Worm (Caenorhabditis elegans): ENCODE data around the gene acr-17.
"Not testable (repeated sequence)": the region's sequence is repeated elsewhere in the genome, so short reads cannot be mapped to it uniquely, and the experiment has no call there.

The acr-17 gene

ce11 chrV:2608352-2608751 lies at the start of gene acr-17:
TSS of gene acr-17 (plus strand) at chrV:2608652.
- TF ChIP-seq T20F7.1 (GFP tag; optimal IDR thresholded peaks at IDR 0.05) (no peak), daf-19 (GFP tag; conservative IDR thresholded peaks at IDR 0.05) (no peak), dmd-9 (GFP tag; IDR thresholded peaks at IDR 0.05) (no peak), nhr-102 (tag; optimal IDR thresholded peaks at IDR 0.05) (no peak), unc-62 (GFP tag; optimal IDR thresholded peaks at IDR 0.05 in 1 of 2) (no peak), unc-62 (tag; optimal IDR thresholded peaks at IDR 0.05) (no peak), nhr-76 (tag; optimal IDR thresholded peaks at IDR 0.05) (no peak), zfp-3 (GFP tag; conservative IDR thresholded peaks at IDR 0.05) (no peak), ceh-20 (GFP tag; IDR thresholded peaks at IDR 0.05) (no peak), R02D3.7 (tag; optimal IDR thresholded peaks at IDR 0.05) (no peak), mdt-29 (GFP tag; IDR thresholded peaks at IDR 0.05) (no peak), nhr-41 (GFP tag; IDR thresholded peaks at IDR 0.05) (no peak), sdz-12 (GFP tag; optimal IDR thresholded peaks at IDR 0.05) (no peak), D1046.2 (GFP tag; IDR thresholded peaks at IDR 0.05) (no peak), mxl-3 (GFP tag; optimal IDR thresholded peaks at IDR 0.05) (no peak), T26A8.4 (GFP tag; IDR thresholded peaks at IDR 0.05) (no peak), lin-1 (GFP tag; IDR thresholded peaks at IDR 0.05) (no peak), php-3 (GFP tag; IDR thresholded peaks at IDR 0.05) (no peak), F44E2.7 (GFP tag; IDR thresholded peaks at IDR 0.05) (no peak), mdl-1 (tag; optimal IDR thresholded peaks at IDR 0.05) (no peak), lin-15B (tag; optimal IDR thresholded peaks at IDR 0.05) (no peak)

- not testable (repeated sequence) for TF ChIP-seq F44E2.7 (GFP tag; IDR thresholded peaks at IDR 0.05); Y105C5A.15 (GFP tag; IDR thresholded peaks at IDR 0.05); fkh-10 (GFP tag; optimal IDR thresholded peaks at IDR 0.05)
These were observed 47.1 kb upstream of the acr-17 start, which contains the start of gene gst-10 for ce11 chrV:2561390-2561789. TSS of gene gst-10 (plus strand) at chrV:2561690.

- TF ChIP-seq dmd-6 (GFP tag; IDR thresholded peaks at IDR 0.05) (peak; percentile 57; the same call in 1 of the 2 replicates), nhr-28 (tag; optimal IDR thresholded peaks at IDR 0.05) (peak; percentile 37), pqm-1 (tag; optimal IDR thresholded peaks at IDR 0.05) (peak; percentile 55), T26A8.4 (GFP tag; IDR thresholded peaks at IDR 0.05) (no peak), hlh-30 (tag; optimal IDR thresholded peaks at IDR 0.05; ENCODE audit: insufficient read depth) (no peak), dve-1 (tag; optimal IDR thresholded peaks at IDR 0.05; ENCODE audit: insufficient read depth) (peak; percentile 14), nhr-11 (tag; optimal IDR thresholded peaks at IDR 0.05) (no peak)
These were observed 42.9 kb upstream of the acr-17 start, which contains the start of gene Y45G12C.1 for ce11 chrV:2565525-2565924. TSS of gene Y45G12C.1 (plus strand) at chrV:2565683.

- TF ChIP-seq hlh-30 (tag; optimal IDR thresholded peaks at IDR 0.05; ENCODE audit: insufficient read depth) (no peak), unc-130 (GFP tag; optimal IDR thresholded peaks at IDR 0.05) (no peak), lin-15B (tag; optimal IDR thresholded peaks at IDR 0.05) (no peak), nhr-10 (tag; optimal IDR thresholded peaks at IDR 0.05) (no peak), mes-2 (tag; optimal IDR thresholded peaks at IDR 0.05; ENCODE audit: poor library complexity, severe bottlenecking) (no peak), rbr-2 (tag; optimal IDR thresholded peaks at IDR 0.05) (no peak), mxl-2 (GFP tag; conservative IDR thresholded peaks at IDR 0.05) (no peak), nhr-6 (tag; optimal IDR thresholded peaks at IDR 0.05) (no peak), mdt-29 (GFP tag; IDR thresholded peaks at IDR 0.05) (no peak), nhr-42 (GFP tag; IDR thresholded peaks at IDR 0.05) (no peak), ceh-44 (GFP tag; IDR thresholded peaks at IDR 0.05) (no peak), ceh-20 (GFP tag; IDR thresholded peaks at IDR 0.05) (no peak)
These were observed 37.8 kb upstream of the acr-17 start, which contains the start of gene srj-19 for ce11 chrV:2570643-2571042. TSS of gene srj-19 (minus strand) at chrV:2570743.
